Fruit fly (Drosophila melanogaster) whole organism, prepupa: ENCODE results near the gene mei-P26.

Experiments
- CG10669 ChIP-seq: fragments of 200-800 bp; sonication (Bioruptor generic); optimal IDR thresholded peaks from 3 replicates; lab custom pipeline; 2018; ENCODE audit warnings: missing biosample characterization, mild to moderate bottlenecking, missing genetic modification characterization, moderate library complexity
- CG11902 ChIP-seq: fragments of 200-800 bp; sonication (Bioruptor generic); optimal IDR thresholded peaks from 3 replicates; lab custom pipeline; 2016; ENCODE audit warnings: missing biosample characterization, missing genetic modification characterization
- Eip93F ChIP-seq: fragments of 200-800 bp; sonication (Bioruptor generic); optimal IDR thresholded peaks from 2 replicates; lab custom pipeline; 2016; ENCODE audit warnings: missing biosample characterization, mild to moderate bottlenecking, missing genetic modification characterization
- achi ChIP-seq: fragments of 200-800 bp; sonication (Bioruptor generic); optimal IDR thresholded peaks from 3 replicates; lab custom pipeline; 2016; ENCODE audit warnings: missing biosample characterization, missing genetic modification characterization
- acj6 ChIP-seq: fragments of 200-800 bp; sonication (Bioruptor generic); optimal IDR thresholded peaks from 3 replicates; lab custom pipeline; 2016; ENCODE audit warnings: missing biosample characterization, missing genetic modification characterization
- fkh ChIP-seq: fragments of 200-800 bp; sonication (Bioruptor generic); optimal IDR thresholded peaks from 3 replicates; lab custom pipeline; 2017; ENCODE audit warnings: missing biosample characterization, mild to moderate bottlenecking, missing genetic modification characterization, moderate library complexity

DNA sequence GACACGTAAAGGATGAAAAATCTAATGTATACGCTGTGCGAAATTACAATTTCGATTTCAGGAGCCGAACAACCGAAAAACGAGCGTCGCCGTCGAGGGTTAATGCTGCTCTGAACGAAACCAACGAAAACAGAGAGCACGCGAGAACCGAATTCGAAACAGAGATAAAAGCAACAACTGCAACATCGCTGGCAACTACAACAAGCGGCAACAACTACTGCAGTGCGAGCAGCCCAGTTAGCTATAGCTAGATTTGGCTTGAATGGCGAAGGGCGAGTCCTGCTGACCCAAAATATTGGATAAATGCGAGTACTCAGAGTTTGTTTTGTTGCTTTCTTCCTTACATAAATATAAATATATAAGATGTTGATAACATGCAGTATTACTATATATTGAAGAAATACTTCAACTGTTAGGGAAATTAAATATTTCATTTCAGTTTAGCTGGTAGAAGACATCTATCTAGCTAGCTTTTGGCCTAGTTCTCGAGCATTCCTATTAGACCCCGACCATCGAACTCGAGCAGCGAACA, 28.1 kb upstream of the mei-P26 start, which contains the start of gene fend:
- TF ChIP-seq Eip93F (GFP tag; lab: Kevin White, UChicago) (no peak), achi (GFP tag; lab: Kevin White, UChicago) (peak; percentile 34), CG11902 (GFP tag; lab: Kevin White, UChicago) (no peak), CG10669 (GFP tag; lab: Kevin White, UChicago) (peak; percentile 40), fkh (GFP tag; lab: Kevin White, UChicago) (no peak), acj6 (GFP tag; lab: Kevin White, UChicago) (peak; percentile 34)
